Worm (Caenorhabditis elegans) whole organism, early embryonic: ENCODE data around the gene CD4.11.

Source experiments
- ama-1 ChIP-seq: fragments of 150-350 bp; optimal IDR thresholded peaks from 2 replicates; lab custom pipeline; 2014
- ceh-13 ChIP-seq: fragments of 200-800 bp; sonication (Bioruptor generic); optimal IDR thresholded peaks from 2 replicates; lab custom pipeline; 2018; ENCODE audit warnings: mild to moderate bottlenecking, missing genetic modification characterization, missing compliant biosample characterization

ce11 chrV:5571691-5572090 lies 13.2 kb upstream of the CD4.11 start:
- TF ChIP-seq ceh-13 (no peak), ama-1 (lab: Kevin White, UChicago) (no peak)
